Worm (Caenorhabditis elegans) whole organism, midembryonic: ENCODE measurements around the gene D1046.18.

ENCODE experiments used
- cog-1 ChIP-seq: sonication (generic microtip); optimal IDR thresholded peaks from 2 replicates; lab custom pipeline; 2016; ENCODE audit warnings: missing genetic modification characterization, missing compliant biosample characterization
- flt-1 ChIP-seq: fragments of 200-800 bp; sonication (Bioruptor generic); IDR thresholded peaks from 2 replicates; pipeline ENCODE4 v1.3.6; 2022; ENCODE audit warnings: missing genetic modification characterization, missing compliant biosample characterization
- med-1 ChIP-seq: sonication (generic microtip); optimal IDR thresholded peaks from 2 replicates; lab custom pipeline; 2017; ENCODE audit warnings: missing genetic modification characterization, mild to moderate bottlenecking, missing compliant biosample characterization, antibody characterized with exemption, missing genetic modification reagents; ENCODE audit not compliant: insufficient read depth
- ref-1 ChIP-seq: fragments of 200-800 bp; sonication (Bioruptor generic); conservative IDR thresholded peaks from 2 replicates; pipeline ENCODE4 v1.3.6; 2022; ENCODE audit warnings: missing genetic modification reagents, missing genetic modification characterization, missing compliant biosample characterization
- tab-1 ChIP-seq: fragments of 200-800 bp; sonication (Bioruptor generic); IDR thresholded peaks from 2 replicates; pipeline ENCODE4 v1.3.6; 2022; ENCODE audit warnings: missing genetic modification characterization, missing compliant biosample characterization
- ztf-29 ChIP-seq: fragments of 200-800 bp; sonication (Bioruptor generic); IDR thresholded peaks from 2 replicates; pipeline ENCODE4 v1.3.6; 2022; ENCODE audit warnings: missing genetic modification reagents, missing genetic modification characterization, missing compliant biosample characterization

- TF ChIP-seq flt-1 (GFP tag; lab: Robert Waterston, UW) (no peak), ztf-29 (GFP tag; lab: Robert Waterston, UW) (no peak), cog-1 (tag; lab: Kevin White, UChicago) (no peak), med-1 (GFP tag; lab: Kevin White, UChicago) (no peak), ref-1 (GFP tag; lab: Robert Waterston, UW) (no peak), tab-1 (GFP tag; lab: Robert Waterston, UW) (no peak)
These were observed 3.5 kb downstream of the D1046.18 start, which contains the start of gene D1046.4 for ce11 chrIV:8933575-8933974.
